Fruit fly (Drosophila melanogaster): Measurements from ENCODE around the gene CG32024.

CG32024 gene

DNA sequence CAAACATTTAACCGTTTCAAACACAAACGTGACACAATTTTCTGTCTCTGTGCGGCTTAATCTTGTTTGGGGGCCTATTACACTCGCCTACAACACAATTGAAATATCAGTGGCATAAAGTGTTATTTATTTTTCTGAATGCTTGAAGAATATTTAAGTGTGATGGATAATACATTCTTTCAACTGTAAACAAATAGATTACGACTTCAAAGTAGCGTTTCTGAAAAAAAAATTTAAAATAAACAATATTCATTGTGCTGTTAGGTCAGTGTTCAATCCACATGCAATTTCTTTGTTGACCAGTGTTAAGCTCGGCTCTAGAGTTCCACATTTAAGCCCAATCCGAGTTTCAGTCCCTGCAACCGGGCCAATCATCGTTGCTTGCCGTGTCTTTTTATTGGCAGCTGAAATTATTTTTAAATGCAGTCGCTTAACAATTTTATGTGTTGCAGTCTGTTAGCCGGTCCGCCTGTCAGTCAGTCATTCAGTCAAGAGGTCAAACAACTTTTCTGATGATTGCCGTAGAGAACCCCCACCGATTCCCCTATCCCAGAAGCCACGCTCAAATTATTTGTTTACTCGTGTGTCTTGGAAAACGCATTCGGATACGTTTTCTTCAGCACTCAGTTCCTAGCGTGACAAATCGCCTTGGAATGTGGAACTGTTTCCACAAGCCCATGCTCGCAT, 34.3 kb upstream of the CG32024 start (continued):
- TF ChIP-seq CG12942 (GFP tag; optimal IDR thresholded peaks at IDR 0.05) (peak; percentile 48), CG13123 (GFP tag; optimal IDR thresholded peaks at IDR 0.05) (peak; percentile 36), CG4282 (GFP tag; optimal IDR thresholded peaks at IDR 0.05) (no peak), CG34376 (GFP tag; optimal IDR thresholded peaks at IDR 0.05) (no peak), Atf3 (GFP tag; optimal IDR thresholded peaks at IDR 0.05) (peak; percentile 26), HLH54F (GFP tag; optimal IDR thresholded peaks at IDR 0.05) (no peak), CrebB (tag; optimal IDR thresholded peaks at IDR 0.05) (peak; percentile 62), CG9609 (GFP tag; optimal IDR thresholded peaks at IDR 0.05) (peak; percentile 22), lilli (GFP tag; optimal IDR thresholded peaks at IDR 0.05) (peak; percentile 46), phol (tag; optimal IDR thresholded peaks at IDR 0.05) (peak; percentile 79), CG8281 (tag; optimal IDR thresholded peaks at IDR 0.05) (peak; percentile 90), Fer2 (tag; optimal IDR thresholded peaks at IDR 0.05) (peak; percentile 26), vvl (GFP tag; IDR thresholded peaks at IDR 0.05) (peak; percentile 85), schlank (tag; optimal IDR thresholded peaks at IDR 0.05) (no peak), CG18599 (GFP tag; optimal IDR thresholded peaks at IDR 0.05) (peak; percentile 24), mld (GFP tag; IDR thresholded peaks at IDR 0.05; ENCODE audit: partially characterized antibody) (no peak), CG1832 (GFP tag; optimal IDR thresholded peaks at IDR 0.05) (no peak), al (GFP tag; IDR thresholded peaks at IDR 0.05) (no peak), bigmax (GFP tag; optimal IDR thresholded peaks at IDR 0.05) (no peak), CG43689 (GFP tag; IDR thresholded peaks at IDR 0.05) (no peak), CG9932 (GFP tag; IDR thresholded peaks at IDR 0.05) (no peak), toy (GFP tag; IDR thresholded peaks at IDR 0.05) (no peak), HmgZ (tag; optimal IDR thresholded peaks at IDR 0.05) (peak; percentile 15), C15 (GFP tag; IDR thresholded peaks at IDR 0.05) (0 out of 3 replicates have a peak, but pooled peaks have one; percentile 15), Ada2b (GFP tag; IDR thresholded peaks at IDR 0.05) (peak; percentile 66), fd102C (GFP tag; optimal IDR thresholded peaks at IDR 0.05) (no peak), tio (GFP tag; optimal IDR thresholded peaks at IDR 0.05) (peak; percentile 50), Lpt (GFP tag; optimal IDR thresholded peaks at IDR 0.05) (no peak), wek (GFP tag; optimal IDR thresholded peaks at IDR 0.05) (peak; percentile 33), CG17361 (GFP tag; IDR thresholded peaks at IDR 0.05) (peak; percentile 86), Meics (GFP tag; optimal IDR thresholded peaks at IDR 0.05) (peak; percentile 17), slou (GFP tag; optimal IDR thresholded peaks at IDR 0.05) (no peak), CG34422 (GFP tag; IDR thresholded peaks at IDR 0.05) (peak; percentile 70), kni (GFP tag; optimal IDR thresholded peaks at IDR 0.05) (peak; percentile 81), fru (optimal IDR thresholded peaks at IDR 0.05) (no peak), chif (GFP tag; optimal IDR thresholded peaks at IDR 0.05) (peak; percentile 77 to 78), CG17612 (GFP tag; IDR thresholded peaks at IDR 0.05) (no peak; the same call in 1 of the 2 replicates), CG4404 (GFP tag; IDR thresholded peaks at IDR 0.05) (no peak), CG14710 (tag; optimal IDR thresholded peaks at IDR 0.05) (peak; percentile 81), CG12769 (tag; optimal IDR thresholded peaks at IDR 0.05) (peak; percentile 71), fd64A (GFP tag; optimal IDR thresholded peaks at IDR 0.05) (no peak), Doc3 (GFP tag; IDR thresholded peaks at IDR 0.05; ENCODE audit: partially characterized antibody) (no peak), CG9727 (GFP tag; optimal IDR thresholded peaks at IDR 0.05) (peak; percentile 68), CG16815 (GFP tag; optimal IDR thresholded peaks at IDR 0.05) (peak; percentile 41), gce (GFP tag; IDR thresholded peaks at IDR 0.05) (0 out of 3 replicates have a peak, but pooled peaks have one; percentile 33), emc (GFP tag; optimal IDR thresholded peaks at IDR 0.05) (no peak), Six4 (GFP tag; optimal IDR thresholded peaks at IDR 0.05) (peak; percentile 39), CG7963 (GFP tag; IDR thresholded peaks at IDR 0.05; ENCODE audit: partially characterized antibody) (no peak), HmgD (GFP tag; optimal IDR thresholded peaks at IDR 0.05) (no peak), Fer1 (GFP tag; optimal IDR thresholded peaks at IDR 0.05) (no peak)

All from whole organism, embryonic.